Fruit fly (Drosophila melanogaster) whole organism, embryonic: ENCODE results near the gene Ptpmeg2.

Experiments
- CG12219 ChIP-seq: fragments of 200-800 bp; sonication (Bioruptor generic); optimal IDR thresholded peaks from 3 replicates; lab custom pipeline; 2018; ENCODE audit warnings: missing biosample characterization, mild to moderate bottlenecking, missing genetic modification characterization
- CG17361 ChIP-seq: fragments of 200-800 bp; sonication (Bioruptor generic); IDR thresholded peaks from 3 replicates; pipeline ENCODE4 v1.3.6; 2022; ENCODE audit warnings: missing biosample characterization, missing genetic modification characterization
- Dref ChIP-seq: fragments of 200-800 bp; sonication (Bioruptor generic); IDR thresholded peaks from 2 replicates; pipeline ENCODE4 v1.3.6; 2022; ENCODE audit warnings: missing biosample characterization, missing genetic modification characterization
- dmrt11E ChIP-seq: fragments of 200-800 bp; sonication (Bioruptor generic); optimal IDR thresholded peaks from 3 replicates; lab custom pipeline; 2018; ENCODE audit warnings: missing biosample characterization, mild to moderate bottlenecking, missing genetic modification characterization, moderate library complexity
- exex ChIP-seq: fragments of 200-800 bp; sonication (Bioruptor generic); optimal IDR thresholded peaks from 4 replicates; lab custom pipeline; 2018; ENCODE audit warnings: missing biosample characterization, mild to moderate bottlenecking, missing genetic modification characterization, moderate library complexity
- kni ChIP-seq: fragments of 200-800 bp; sonication (Bioruptor generic); optimal IDR thresholded peaks from 3 replicates; lab custom pipeline; 2017; ENCODE audit warnings: mild to moderate bottlenecking, missing biosample characterization, missing genetic modification reagents, missing genetic modification characterization
- nom ChIP-seq: fragments of 200-800 bp; sonication (Bioruptor generic); optimal IDR thresholded peaks from 2 replicates; lab custom pipeline; 2017; ENCODE audit warnings: missing biosample characterization, missing genetic modification characterization, mild to moderate bottlenecking, moderate library complexity, missing genetic modification reagents
- sr ChIP-seq: fragments of 200-800 bp; sonication (Bioruptor generic); IDR thresholded peaks from 3 replicates; pipeline ENCODE4 v1.3.6; 2022; ENCODE audit warnings: missing biosample characterization, missing genetic modification characterization
- ssp ChIP-seq: fragments of 200-800 bp; sonication (Bioruptor generic); IDR thresholded peaks from 2 replicates; pipeline ENCODE4 v1.3.6; 2022; ENCODE audit warnings: missing biosample characterization, missing genetic modification characterization

DNA sequence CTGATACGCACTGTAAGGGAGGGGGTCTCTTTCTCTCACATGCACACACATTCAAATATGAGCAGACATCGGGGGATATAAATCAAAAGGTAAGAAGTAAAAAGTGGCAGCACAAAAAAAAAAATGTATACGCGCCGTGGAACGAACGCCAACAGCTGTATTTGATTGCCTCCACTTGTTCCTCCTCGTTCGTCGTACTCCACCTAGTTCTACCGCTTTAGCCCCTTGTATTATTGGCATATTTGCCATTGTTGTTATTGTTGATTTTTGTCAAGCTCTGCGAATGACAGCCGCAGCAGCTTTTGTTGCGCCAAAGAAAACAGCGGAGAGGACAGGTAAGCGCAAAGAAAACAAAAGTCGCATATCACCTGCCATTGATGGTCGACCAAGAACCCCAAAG, 22.1 kb downstream of the Ptpmeg2 start:
- no peak for TF ChIP-seq kni
- TF ChIP-seq exex (tag; lab: Kevin White, UChicago) = no peak
- no peak for TF ChIP-seq dmrt11E (tag; lab: Kevin White, UChicago)
- no peak for TF ChIP-seq Dref
- TF ChIP-seq CG17361 (GFP tag; lab: Robert Waterston, UW) = no peak
- TF ChIP-seq nom (GFP tag; lab: Kevin White, UChicago) = no peak
- TF ChIP-seq ssp (GFP tag; lab: Robert Waterston, UW) = no peak
- no peak for TF ChIP-seq CG12219 (GFP tag; lab: Kevin White, UChicago)
- TF ChIP-seq sr (GFP tag; lab: Robert Waterston, UW) = no peak
